Worm (Caenorhabditis elegans): ENCODE data around the gene natb-1.

- TF ChIP-seq ama-1 (optimal IDR thresholded peaks at IDR 0.05) = no peak
- no peak for TF ChIP-seq sea-1 (GFP tag; conservative IDR thresholded peaks at IDR 0.05)
- TF ChIP-seq ceh-13 (GFP tag; optimal IDR thresholded peaks at IDR 0.05) = no peak
- TF ChIP-seq ceh-36 (tag; optimal IDR thresholded peaks at IDR 0.05) = no peak
- TF ChIP-seq tbx-37 (GFP tag; conservative IDR thresholded peaks at IDR 0.05) = no peak
- no peak for TF ChIP-seq flt-1 (GFP tag; IDR thresholded peaks at IDR 0.05)
- no peak for TF ChIP-seq ets-7 (tag; optimal IDR thresholded peaks at IDR 0.05)
Observed at ce11 chrV:7971376-7971775, 11.9 kb downstream of the natb-1 start.
